Worm (Caenorhabditis elegans) whole organism, young adult: ENCODE measurements around the gene Y70G10A.4.

ENCODE experiments used
- B0019.2 ChIP-seq: fragments of 200-800 bp; sonication (Bioruptor generic); conservative IDR thresholded peaks from 2 replicates; pipeline ENCODE4 v1.3.6; 2022; ENCODE audit warnings: missing genetic modification reagents, missing genetic modification characterization, missing compliant biosample characterization
- B0336.3 ChIP-seq: fragments of 200-800 bp; sonication (Bioruptor generic); IDR thresholded peaks from 2 replicates; pipeline ENCODE4 v1.3.6; 2022; ENCODE audit warnings: missing genetic modification characterization, missing compliant biosample characterization
- F22D6.2 ChIP-seq: sonication (generic microtip); optimal IDR thresholded peaks from 2 replicates; lab custom pipeline; 2016; ENCODE audit warnings: mild to moderate bottlenecking, missing genetic modification characterization, missing compliant biosample characterization
- K12H6.12 ChIP-seq: fragments of 200-800 bp; sonication (Bioruptor generic); optimal IDR thresholded peaks from 2 replicates; lab custom pipeline; 2018; ENCODE audit warnings: mild to moderate bottlenecking, missing genetic modification characterization, missing compliant biosample characterization
- T07F8.4 ChIP-seq: sonication (generic microtip); optimal IDR thresholded peaks from 2 replicates; lab custom pipeline; 2016; ENCODE audit warnings: mild to moderate bottlenecking, missing genetic modification characterization, moderate library complexity, missing compliant biosample characterization
- Y53G8AR.9 ChIP-seq: fragments of 200-800 bp; sonication (Bioruptor generic); conservative IDR thresholded peaks from 2 replicates; pipeline ENCODE4 v1.3.6; 2022; ENCODE audit warnings: missing genetic modification reagents, missing genetic modification characterization, missing compliant biosample characterization
- akir-1 ChIP-seq: fragments of 200-800 bp; sonication (Bioruptor generic); optimal IDR thresholded peaks from 2 replicates; lab custom pipeline; 2018; ENCODE audit warnings: mild to moderate bottlenecking, missing genetic modification characterization, moderate library complexity, missing compliant biosample characterization
- attf-3 ChIP-seq: fragments of 200-800 bp; sonication (Bioruptor generic); conservative IDR thresholded peaks from 2 replicates; pipeline ENCODE4 v1.3.6; 2022; ENCODE audit warnings: missing genetic modification reagents, missing genetic modification characterization, missing compliant biosample characterization
- bed-1 ChIP-seq: fragments of 200-800 bp; sonication (Bioruptor generic); IDR thresholded peaks from 2 replicates; pipeline ENCODE4 v1.3.6; 2022; ENCODE audit warnings: missing genetic modification reagents, missing genetic modification characterization, missing compliant biosample characterization
- bed-2 ChIP-seq: fragments of 200-800 bp; sonication (Bioruptor generic); IDR thresholded peaks from 2 replicates; pipeline ENCODE4 v1.3.6; 2022; ENCODE audit warnings: missing genetic modification reagents, missing genetic modification characterization, missing compliant biosample characterization
- dox-1 ChIP-seq: fragments of 200-800 bp; sonication (Bioruptor generic); IDR thresholded peaks from 2 replicates; pipeline ENCODE4 v1.3.6; 2022; ENCODE audit warnings: missing genetic modification reagents, missing genetic modification characterization, missing compliant biosample characterization
- dpl-1 ChIP-seq: fragments of 150-350 bp; optimal IDR thresholded peaks from 2 replicates; lab custom pipeline; 2014; ENCODE audit warnings: missing biosample characterization, missing genetic modification reagents, missing genetic modification characterization
- egl-18 ChIP-seq: fragments of 200-800 bp; sonication (Bioruptor generic); IDR thresholded peaks from 2 replicates; pipeline ENCODE4 v1.3.6; 2022; ENCODE audit warnings: missing genetic modification reagents, missing genetic modification characterization, missing compliant biosample characterization
- egl-44 ChIP-seq: fragments of 200-800 bp; sonication (Bioruptor generic); IDR thresholded peaks from 2 replicates; pipeline ENCODE4 v1.3.6; 2022; ENCODE audit warnings: missing genetic modification reagents, missing genetic modification characterization, missing compliant biosample characterization
- hlh-26 ChIP-seq: fragments of 200-800 bp; sonication (Bioruptor generic); conservative IDR thresholded peaks from 2 replicates; pipeline ENCODE4 v1.3.6; 2022; ENCODE audit warnings: missing genetic modification reagents, missing genetic modification characterization, missing compliant biosample characterization
- hmg-1.2 ChIP-seq: fragments of 200-800 bp; sonication (Bioruptor generic); IDR thresholded peaks from 2 replicates; pipeline ENCODE4 v1.3.6; 2022; ENCODE audit warnings: missing genetic modification reagents, missing genetic modification characterization, missing compliant biosample characterization
- hmg-20 ChIP-seq: fragments of 200-800 bp; sonication (Bioruptor generic); IDR thresholded peaks from 2 replicates; pipeline ENCODE4 v1.3.6; 2022; ENCODE audit warnings: missing genetic modification reagents, missing genetic modification characterization, missing compliant biosample characterization
- lag-1 ChIP-seq: fragments of 200-800 bp; sonication (Bioruptor generic); IDR thresholded peaks from 2 replicates; pipeline ENCODE4 v1.3.6; 2022; ENCODE audit warnings: missing genetic modification reagents, missing genetic modification characterization, missing compliant biosample characterization
- let-607 ChIP-seq, 2 experiments: fragments of 200-800 bp in 1 of 2; sonication (Bioruptor generic) in 1 of 2; sonication (generic microtip) in 1 of 2; optimal IDR thresholded peaks; 2 replicates each; lab custom pipeline; 2016 to 2018; ENCODE audit warnings: mild to moderate bottlenecking in 2 of 2, missing compliant biosample characterization in 2 of 2, missing genetic modification characterization in 2 of 2, moderate library complexity in 2 of 2, missing genotype in 1 of 2
- lin-40 ChIP-seq: sonication (generic microtip); optimal IDR thresholded peaks from 2 replicates; lab custom pipeline; 2016; ENCODE audit warnings: missing genetic modification characterization, mild to moderate bottlenecking, missing compliant biosample characterization, missing genotype, missing genetic modification reagents
- lin-54 ChIP-seq: fragments of 200-800 bp; sonication (Bioruptor generic); optimal IDR thresholded peaks from 2 replicates; lab custom pipeline; 2018; ENCODE audit warnings: mild to moderate bottlenecking, missing genetic modification characterization, missing compliant biosample characterization
- lir-1 ChIP-seq: fragments of 200-800 bp; sonication (Bioruptor generic); conservative IDR thresholded peaks from 2 replicates; pipeline ENCODE4 v1.3.6; 2022; ENCODE audit warnings: missing genetic modification reagents, missing genetic modification characterization, missing compliant biosample characterization
- madf-10 ChIP-seq: sonication (generic microtip); optimal IDR thresholded peaks from 2 replicates; lab custom pipeline; 2016; ENCODE audit warnings: mild to moderate bottlenecking, missing genetic modification characterization, missing compliant biosample characterization
- mel-28 ChIP-seq: sonication (generic microtip); optimal IDR thresholded peaks from 2 replicates; lab custom pipeline; 2016; ENCODE audit warnings: borderline replicate concordance, mild to moderate bottlenecking, missing genetic modification characterization, missing compliant biosample characterization
- nfya-2 ChIP-seq: fragments of 200-800 bp; sonication (Bioruptor generic); IDR thresholded peaks from 2 replicates; pipeline ENCODE4 v1.3.6; 2022; ENCODE audit warnings: missing genetic modification reagents, missing genetic modification characterization, missing compliant biosample characterization
- nfyb-1 ChIP-seq: fragments of 200-800 bp; sonication (Bioruptor generic); IDR thresholded peaks from 2 replicates; pipeline ENCODE4 v1.3.6; 2022; ENCODE audit warnings: missing genetic modification reagents, missing genetic modification characterization, missing compliant biosample characterization
- nhr-120 ChIP-seq: fragments of 200-800 bp; sonication (Bioruptor generic); IDR thresholded peaks from 2 replicates; pipeline ENCODE4 v1.3.6; 2022; ENCODE audit warnings: missing genetic modification characterization, missing compliant biosample characterization
- rec-8 ChIP-seq, 2 experiments: sonication (generic microtip); optimal IDR thresholded peaks; 2 replicates each; lab custom pipeline; 2016; ENCODE audit warnings: mild to moderate bottlenecking in 2 of 2, missing genetic modification characterization in 2 of 2, missing genetic modification reagents in 2 of 2, missing genotype in 2 of 2, missing biosample characterization in 1 of 2, missing compliant biosample characterization in 1 of 2, moderate library complexity in 1 of 2
- repo-1 ChIP-seq: sonication (generic microtip); optimal IDR thresholded peaks from 2 replicates; lab custom pipeline; 2017; ENCODE audit warnings: mild to moderate bottlenecking, missing genetic modification characterization, missing compliant biosample characterization
- rpc-1 ChIP-seq, 2 experiments: fragments of 150-350 bp in 1 of 2; sonication (generic microtip) in 1 of 2; optimal IDR thresholded peaks; 2 replicates each; lab custom pipeline; 2014 to 2018; ENCODE audit warnings: missing biosample characterization in 1 of 2, missing genetic modification characterization in 1 of 2, missing genetic modification reagents in 1 of 2, missing genotype in 1 of 2
- snpc-1.1 ChIP-seq: sonication (generic microtip); optimal IDR thresholded peaks from 2 replicates; lab custom pipeline; 2017; ENCODE audit warnings: missing genetic modification characterization, mild to moderate bottlenecking, missing compliant biosample characterization, antibody characterized with exemption, moderate library complexity, missing genotype, missing genetic modification reagents; ENCODE audit not compliant: insufficient read depth
- snpc-1.3 ChIP-seq: sonication (generic microtip); optimal IDR thresholded peaks from 2 replicates; lab custom pipeline; 2017; ENCODE audit warnings: missing genetic modification characterization, mild to moderate bottlenecking, missing compliant biosample characterization, antibody characterized with exemption, moderate library complexity, missing genotype, missing genetic modification reagents; ENCODE audit not compliant: insufficient read depth
- sptf-2 ChIP-seq: fragments of 200-800 bp; sonication (Bioruptor generic); optimal IDR thresholded peaks from 2 replicates; lab custom pipeline; 2018; ENCODE audit warnings: mild to moderate bottlenecking, missing genetic modification characterization, missing compliant biosample characterization
- unc-62 ChIP-seq: fragments of 150-350 bp; optimal IDR thresholded peaks from 2 replicates; lab custom pipeline; 2014; ENCODE audit warnings: missing biosample characterization, missing genetic modification reagents, missing genetic modification characterization
- xnd-1 ChIP-seq: sonication (generic microtip); optimal IDR thresholded peaks from 2 replicates; lab custom pipeline; 2016; ENCODE audit warnings: missing genotype, missing genetic modification reagents, missing genetic modification characterization, missing compliant biosample characterization
- ztf-22 ChIP-seq: fragments of 200-800 bp; sonication (Bioruptor generic); optimal IDR thresholded peaks from 2 replicates; lab custom pipeline; 2018; ENCODE audit warnings: mild to moderate bottlenecking, missing genetic modification characterization, moderate library complexity, missing compliant biosample characterization
- ztf-25 ChIP-seq: fragments of 200-800 bp; sonication (Bioruptor generic); IDR thresholded peaks from 2 replicates; pipeline ENCODE4 v1.3.6; 2022; ENCODE audit warnings: missing genetic modification reagents, missing genetic modification characterization, missing compliant biosample characterization
- ztf-26 ChIP-seq: sonication (generic microtip); optimal IDR thresholded peaks from 2 replicates; lab custom pipeline; 2017; ENCODE audit warnings: missing genetic modification characterization, missing compliant biosample characterization

Y70G10A.4 gene

DNA sequence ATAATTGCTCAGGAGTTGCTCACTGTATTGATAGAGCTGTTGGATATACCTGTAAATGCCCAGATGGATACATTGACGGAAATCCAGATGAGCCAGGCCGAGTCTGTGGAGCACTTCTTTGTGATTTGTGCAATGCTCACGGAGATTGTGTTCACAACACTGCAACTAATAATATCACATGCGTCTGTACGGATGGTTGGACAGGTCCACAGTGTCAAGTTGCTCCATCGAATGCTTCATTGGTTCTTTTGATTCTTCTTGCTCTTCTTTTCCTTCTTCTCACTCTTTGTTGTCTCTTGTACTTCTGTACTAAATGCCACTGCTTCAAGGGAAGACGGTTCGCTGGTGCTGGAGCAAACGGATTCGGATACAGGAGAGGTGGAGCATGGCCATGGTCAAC, 40.1 kb upstream of the Y70G10A.4 start:
- TF ChIP-seq xnd-1 (no peak), egl-18 (GFP tag; lab: Robert Waterston, UW) (no peak)
- TF ChIP-seq, all 124 proteins: peak for 0

DNA sequence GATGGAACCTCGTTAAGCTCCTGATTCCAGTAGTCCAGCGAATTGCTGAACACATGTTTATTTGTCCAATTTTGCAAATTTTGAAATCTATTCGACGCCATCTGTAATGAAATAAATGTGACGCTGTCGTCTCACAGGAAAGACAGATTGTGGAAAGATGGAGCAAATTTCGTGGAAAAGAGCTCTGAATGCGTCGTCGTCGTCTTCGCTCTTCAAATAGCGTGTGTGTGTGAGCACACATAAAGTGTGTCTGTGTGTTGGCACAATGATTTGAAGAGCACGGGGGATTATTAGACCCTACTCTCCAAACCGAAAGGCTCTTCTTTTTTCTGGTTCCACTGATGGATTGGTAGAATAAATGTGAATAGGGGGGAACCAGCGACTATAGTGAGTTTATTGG, 35.8 kb upstream of the Y70G10A.4 start, which contains the start of gene unc-47:
TSS of gene unc-47 (minus strand) at position 101 of the 400 bp plus-strand sequence.
- no peak for TF ChIP-seq lag-1 (GFP tag; lab: Robert Waterston, UW)
- TF ChIP-seq lir-1 (GFP tag; lab: Robert Waterston, UW), result no peak
- no peak for TF ChIP-seq dpl-1 (GFP tag; lab: Kevin White, UChicago)
- no peak for TF ChIP-seq bed-2 (GFP tag; lab: Robert Waterston, UW)
- TF ChIP-seq rpc-1 (optimal IDR thresholded peaks at IDR 0.05; lab: Kevin White, UChicago), result no peak
- TF ChIP-seq rpc-1 (tag; optimal IDR thresholded peaks at IDR 0.05; lab: Kevin White, UChicago), result no peak
- no peak for TF ChIP-seq hmg-1.2 (GFP tag; lab: Robert Waterston, UW)
- TF ChIP-seq B0336.3 (GFP tag; lab: Robert Waterston, UW), result no peak
- TF ChIP-seq T07F8.4, result no peak

DNA sequence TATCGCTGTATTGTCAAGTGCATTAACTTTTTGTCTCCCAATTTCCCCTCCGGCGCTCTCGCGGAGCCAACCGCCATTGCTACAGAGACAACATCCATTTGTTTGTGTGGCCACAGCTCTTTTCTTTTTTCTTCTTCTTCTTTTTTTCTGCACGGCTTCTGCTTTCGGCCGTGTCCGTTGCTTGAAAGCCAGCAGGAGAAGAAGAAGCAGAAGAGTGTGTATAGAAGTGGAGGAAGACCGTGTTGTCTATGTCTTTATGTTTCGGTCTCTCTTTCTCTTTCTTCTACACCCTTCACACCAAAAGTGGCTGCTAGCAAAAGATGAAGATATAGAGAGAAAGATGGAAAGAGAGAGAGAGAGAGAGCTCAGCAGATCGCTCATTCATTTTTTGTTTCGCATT, 34.1 kb upstream of the Y70G10A.4 start:
- peak; percentile 22 for TF ChIP-seq K12H6.12
- no peak for TF ChIP-seq nhr-120 (GFP tag; lab: Robert Waterston, UW)
- no peak for TF ChIP-seq lir-1 (GFP tag; lab: Robert Waterston, UW)
- TF ChIP-seq, all 124 proteins: peak for 1

DNA sequence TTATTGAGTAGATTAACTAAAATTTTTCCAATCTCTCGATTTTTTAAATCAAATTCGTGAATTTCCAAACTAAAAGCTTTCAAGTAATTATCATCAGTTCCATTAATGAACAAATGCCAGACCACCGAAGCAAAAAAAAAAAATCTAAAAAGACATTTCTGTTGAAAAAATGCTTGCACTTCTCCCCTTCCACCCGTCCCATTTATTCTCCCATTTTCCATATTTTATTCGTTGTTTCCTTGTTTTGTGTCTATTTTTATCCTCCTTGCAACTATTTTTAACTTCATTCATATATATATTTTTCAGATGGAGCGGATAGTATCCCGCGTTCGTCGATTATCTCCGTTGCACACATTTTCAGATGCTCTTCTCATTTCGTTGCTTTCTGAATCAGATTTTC, 33.0 kb upstream of the Y70G10A.4 start, which contains the start of gene epac-1:
TSS of gene epac-1 (plus strand) at position 301 of the 400 bp plus-strand sequence.
- TF ChIP-seq ztf-22 (GFP tag; lab: Kevin White, UChicago), result no peak
- no peak for TF ChIP-seq bed-1
- TF ChIP-seq hmg-20, result no peak
- TF ChIP-seq F22D6.2 (tag; lab: Kevin White, UChicago), result no peak
- TF ChIP-seq snpc-1.1 (tag; lab: Kevin White, UChicago), result no peak
- no peak for TF ChIP-seq Y53G8AR.9 (GFP tag; lab: Robert Waterston, UW)
- no peak for TF ChIP-seq egl-44
- TF ChIP-seq, all 124 proteins: peak for 0

DNA sequence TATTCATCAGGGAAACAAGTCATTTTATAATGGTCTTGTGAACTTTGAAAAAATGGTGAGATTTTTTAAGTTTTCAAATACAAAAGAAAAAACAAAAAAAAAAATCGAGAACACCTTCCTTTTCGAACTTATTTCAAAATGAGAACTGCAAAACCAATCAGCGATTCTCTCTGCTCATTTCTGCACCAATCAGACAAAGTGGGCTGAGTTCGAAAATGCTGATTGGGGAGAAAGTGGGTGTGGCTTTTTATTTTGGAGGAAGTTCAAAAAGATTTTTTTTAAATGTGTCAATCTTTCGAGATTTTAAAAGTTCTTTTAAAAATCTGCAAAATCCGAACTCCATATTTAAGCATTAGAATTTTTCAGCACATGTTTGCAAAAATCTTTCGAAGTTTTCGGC, 27.4 kb upstream of the Y70G10A.4 start:
- TF ChIP-seq hlh-26 (GFP tag; lab: Robert Waterston, UW) (no peak), lin-54 (GFP tag; lab: Kevin White, UChicago) (no peak), dox-1 (GFP tag; lab: Robert Waterston, UW) (no peak), ztf-25 (GFP tag; lab: Robert Waterston, UW) (no peak), ztf-22 (GFP tag; lab: Kevin White, UChicago) (no peak), mel-28 (tag; lab: Kevin White, UChicago) (no peak)

DNA sequence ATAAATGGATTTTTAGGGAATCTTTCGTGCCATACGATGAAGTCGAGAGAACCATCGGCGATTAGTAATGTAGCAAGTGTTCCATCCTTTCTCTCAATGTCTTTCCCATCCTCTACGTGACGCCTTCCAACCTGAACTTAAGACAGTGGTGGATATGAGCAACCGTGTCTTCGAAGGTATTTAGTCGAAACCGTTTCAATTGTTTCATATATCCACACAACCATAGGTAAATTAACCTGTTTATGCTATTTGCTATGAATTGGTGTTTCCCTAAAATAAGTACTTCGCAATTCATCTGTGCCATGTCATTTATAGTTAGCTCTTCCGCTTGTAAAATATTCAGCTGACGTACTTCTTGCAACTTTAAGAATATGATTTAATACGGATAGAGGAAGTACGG, 26.0 kb upstream of the Y70G10A.4 start:
- TF ChIP-seq hmg-20, result no peak
- TF ChIP-seq sptf-2 (GFP tag; lab: Kevin White, UChicago), result no peak
- TF ChIP-seq attf-3 (GFP tag; lab: Robert Waterston, UW), result no peak
- TF ChIP-seq nfya-2 (GFP tag; lab: Robert Waterston, UW), result no peak
- TF ChIP-seq repo-1 (tag; lab: Kevin White, UChicago), result no peak

DNA sequence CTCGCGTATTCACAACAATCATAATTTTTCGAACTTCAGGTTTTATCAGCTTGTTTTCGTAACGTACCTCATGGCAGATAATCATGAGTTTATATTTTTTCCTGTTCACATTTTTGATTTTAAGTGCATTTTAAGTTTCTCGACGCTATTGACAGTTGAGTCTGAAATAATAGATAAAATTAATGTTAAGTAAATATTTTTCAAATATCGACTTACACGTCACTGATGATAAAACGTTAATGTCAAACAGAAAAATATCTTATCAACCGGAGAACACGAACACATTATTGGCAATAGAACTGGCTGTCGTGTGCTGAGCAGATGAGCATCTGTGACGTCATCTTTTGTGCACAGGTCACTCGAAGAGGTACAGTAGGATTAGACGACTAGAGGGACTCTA, 25.2 kb upstream of the Y70G10A.4 start:
- TF ChIP-seq repo-1 (tag; lab: Kevin White, UChicago), result no peak
- TF ChIP-seq akir-1 (GFP tag; lab: Kevin White, UChicago), result no peak
- peak; percentile 56 for TF ChIP-seq unc-62 (GFP tag; lab: Kevin White, UChicago)
- TF ChIP-seq B0019.2 (GFP tag; lab: Robert Waterston, UW), result no peak
- peak in 1 of 2 experiments; percentile 39 for TF ChIP-seq let-607 (tag; optimal IDR thresholded peaks at IDR 0.05; lab: Kevin White, UChicago)
- TF ChIP-seq nfyb-1 (GFP tag; lab: Robert Waterston, UW), result 0 out of 2 replicates have a peak, but pooled peaks have one; percentile 30
- TF ChIP-seq rec-8 (tag; optimal IDR thresholded peaks at IDR 0.05; lab: Kevin White, UChicago), result no peak
- no peak for TF ChIP-seq snpc-1.3
- TF ChIP-seq ztf-26 (tag; lab: Kevin White, UChicago), result no peak
- no peak for TF ChIP-seq madf-10 (tag; lab: Kevin White, UChicago)
- no peak for TF ChIP-seq lin-40 (tag; lab: Kevin White, UChicago)
